Worm (Caenorhabditis elegans) whole organism, midembryonic: ENCODE measurements around the gene Y46G5A.28.
A peak's percentile ranks its signal among the peaks of the same experiment; 100 is the strongest.

Experiments used
- T22C8.4 ChIP-seq: fragments of 200-800 bp; sonication (Bioruptor generic); IDR thresholded peaks from 2 replicates; pipeline ENCODE4 v1.3.6; 2022; ENCODE audit warnings: missing genetic modification characterization, missing compliant biosample characterization
- cog-1 ChIP-seq: sonication (generic microtip); optimal IDR thresholded peaks from 2 replicates; lab custom pipeline; 2016; ENCODE audit warnings: missing genetic modification characterization, missing compliant biosample characterization
- flt-1 ChIP-seq: fragments of 200-800 bp; sonication (Bioruptor generic); IDR thresholded peaks from 2 replicates; pipeline ENCODE4 v1.3.6; 2022; ENCODE audit warnings: missing genetic modification characterization, missing compliant biosample characterization
- klf-2 ChIP-seq: fragments of 200-800 bp; sonication (Bioruptor generic); conservative IDR thresholded peaks from 2 replicates; pipeline ENCODE4 v1.3.6; 2022; ENCODE audit warnings: missing genetic modification reagents, missing genetic modification characterization, missing compliant biosample characterization
- med-1 ChIP-seq: sonication (generic microtip); optimal IDR thresholded peaks from 2 replicates; lab custom pipeline; 2017; ENCODE audit warnings: missing genetic modification characterization, mild to moderate bottlenecking, missing compliant biosample characterization, antibody characterized with exemption, missing genetic modification reagents; ENCODE audit not compliant: insufficient read depth
- ref-1 ChIP-seq: fragments of 200-800 bp; sonication (Bioruptor generic); conservative IDR thresholded peaks from 2 replicates; pipeline ENCODE4 v1.3.6; 2022; ENCODE audit warnings: missing genetic modification reagents, missing genetic modification characterization, missing compliant biosample characterization
- tab-1 ChIP-seq: fragments of 200-800 bp; sonication (Bioruptor generic); IDR thresholded peaks from 2 replicates; pipeline ENCODE4 v1.3.6; 2022; ENCODE audit warnings: missing genetic modification characterization, missing compliant biosample characterization
- ztf-23 ChIP-seq: fragments of 200-800 bp; sonication (Bioruptor generic); IDR thresholded peaks from 2 replicates; pipeline ENCODE4 v1.3.6; 2022; ENCODE audit warnings: missing genetic modification reagents, missing genetic modification characterization, missing compliant biosample characterization
- ztf-29 ChIP-seq: fragments of 200-800 bp; sonication (Bioruptor generic); IDR thresholded peaks from 2 replicates; pipeline ENCODE4 v1.3.6; 2022; ENCODE audit warnings: missing genetic modification reagents, missing genetic modification characterization, missing compliant biosample characterization

Gene Y46G5A.28

ce11 chrII:12850129-12850528 is at the start of gene Y46G5A.28:
Gene Y46G5A.28 (plus strand): TSS chrII:12850429.
- TF ChIP-seq klf-2 (GFP tag; lab: Robert Waterston, UW): no peak
- TF ChIP-seq ztf-23 (GFP tag; lab: Robert Waterston, UW): no peak
- no peak for TF ChIP-seq ref-1
- no peak for TF ChIP-seq med-1 (GFP tag; lab: Kevin White, UChicago)
- no peak for TF ChIP-seq T22C8.4 (GFP tag; lab: Robert Waterston, UW)
- TF ChIP-seq ztf-29 (GFP tag; lab: Robert Waterston, UW): no peak
- TF ChIP-seq cog-1 (tag; lab: Kevin White, UChicago): no peak
- TF ChIP-seq flt-1 (GFP tag; lab: Robert Waterston, UW): no peak
- TF ChIP-seq tab-1 (GFP tag; lab: Robert Waterston, UW): no peak

DNA sequence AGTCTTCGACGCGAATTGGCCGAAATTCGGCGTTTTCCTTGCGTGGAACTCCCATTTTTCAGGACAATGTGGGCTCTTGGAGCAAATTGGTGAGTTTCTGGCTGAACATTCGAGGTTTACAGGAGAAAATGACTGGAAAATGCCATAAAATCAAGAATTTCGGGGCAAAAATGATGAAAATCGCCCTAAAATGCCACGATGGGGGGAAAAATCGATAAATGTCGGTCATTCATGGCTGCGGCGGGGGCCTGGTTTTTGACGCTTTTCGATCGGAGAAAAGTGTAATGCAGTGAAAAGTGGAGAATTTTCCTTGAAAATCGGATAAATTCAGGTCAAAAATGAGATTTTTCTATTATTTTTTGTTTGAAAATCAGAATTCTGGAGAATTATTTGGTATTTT is 45.1 kb upstream of the Y46G5A.28 start, which contains the start of the genes Y46G5A.18 and Y46G5A.47:
TSS of gene Y46G5A.18 (minus strand) at position 101 of the 400 bp plus-strand sequence.
TSS of gene Y46G5A.47 (minus strand) at position 146 of the 400 bp plus-strand sequence.
- no peak for TF ChIP-seq ref-1
- TF ChIP-seq T22C8.4 (GFP tag; lab: Robert Waterston, UW): peak; percentile 47; the same call in 1 of the 2 replicates

ce11 chrII:12805765-12806384 is 44.4 kb upstream of the Y46G5A.28 start:
- TF ChIP-seq ztf-23 (GFP tag; lab: Robert Waterston, UW): no peak
- no peak for TF ChIP-seq flt-1 (GFP tag; lab: Robert Waterston, UW)
- no peak for TF ChIP-seq T22C8.4 (GFP tag; lab: Robert Waterston, UW)
- no peak for TF ChIP-seq cog-1 (tag; lab: Kevin White, UChicago)
- TF ChIP-seq tab-1 (GFP tag; lab: Robert Waterston, UW): no peak
- TF ChIP-seq med-1 (GFP tag; lab: Kevin White, UChicago): no peak
- no peak for TF ChIP-seq ref-1
- TF ChIP-seq klf-2 (GFP tag; lab: Robert Waterston, UW): no peak
- no peak for TF ChIP-seq ztf-29 (GFP tag; lab: Robert Waterston, UW)

- TF ChIP-seq klf-2 (GFP tag; lab: Robert Waterston, UW): no peak
- no peak for TF ChIP-seq cog-1 (tag; lab: Kevin White, UChicago)
- TF ChIP-seq T22C8.4 (GFP tag; lab: Robert Waterston, UW): no peak
- TF ChIP-seq med-1 (GFP tag; lab: Kevin White, UChicago): no peak
- no peak for TF ChIP-seq flt-1 (GFP tag; lab: Robert Waterston, UW)
- no peak for TF ChIP-seq ztf-23 (GFP tag; lab: Robert Waterston, UW)
- TF ChIP-seq ztf-29 (GFP tag; lab: Robert Waterston, UW): no peak
- TF ChIP-seq tab-1 (GFP tag; lab: Robert Waterston, UW): no peak
- TF ChIP-seq ref-1: no peak
Observed at ce11 chrII:12806602-12807182, 43.5 kb upstream of the Y46G5A.28 start, which contains the start of gene spds-1. Gene spds-1 (plus strand): TSS chrII:12806899.

- TF ChIP-seq T22C8.4 (GFP tag; lab: Robert Waterston, UW) (no peak), ztf-29 (GFP tag; lab: Robert Waterston, UW) (no peak), ztf-23 (GFP tag; lab: Robert Waterston, UW) (no peak), cog-1 (tag; lab: Kevin White, UChicago) (no peak), tab-1 (GFP tag; lab: Robert Waterston, UW) (no peak), flt-1 (GFP tag; lab: Robert Waterston, UW) (no peak), ref-1 (no peak), med-1 (GFP tag; lab: Kevin White, UChicago) (no peak), klf-2 (GFP tag; lab: Robert Waterston, UW) (no peak)
Observed at ce11 chrII:12808746-12809145, 41.5 kb upstream of the Y46G5A.28 start.

ce11 chrII:12809725-12810124 is 40.5 kb upstream of the Y46G5A.28 start:
- TF ChIP-seq med-1 (GFP tag; lab: Kevin White, UChicago): no peak
- no peak for TF ChIP-seq ztf-23 (GFP tag; lab: Robert Waterston, UW)
- TF ChIP-seq klf-2 (GFP tag; lab: Robert Waterston, UW): no peak
- TF ChIP-seq cog-1 (tag; lab: Kevin White, UChicago): no peak
- TF ChIP-seq ztf-29 (GFP tag; lab: Robert Waterston, UW): no peak

DNA sequence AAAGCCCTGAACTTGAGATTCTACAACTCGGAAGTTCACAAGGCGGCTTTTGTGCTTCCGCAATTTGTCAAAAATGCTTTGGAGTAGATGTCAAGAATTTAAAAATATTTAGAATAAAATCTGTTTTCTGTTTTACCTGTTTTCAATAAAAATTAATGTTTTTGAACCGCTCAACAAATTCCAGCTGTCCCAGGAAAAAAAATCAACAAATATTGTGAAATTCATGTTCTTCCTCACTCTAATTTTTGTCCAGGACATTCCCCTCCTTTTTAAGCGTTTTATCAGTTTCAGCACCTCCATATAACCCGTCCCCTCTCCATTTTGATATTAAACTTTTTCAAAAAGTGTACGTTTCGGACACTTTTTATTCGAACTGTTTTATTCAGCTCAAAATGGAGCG is 39.5 kb upstream of the Y46G5A.28 start, which contains the start of gene Y46G5A.20:
TSS of gene Y46G5A.20 (plus strand) at position 301 of the 400 bp plus-strand sequence.
- TF ChIP-seq ztf-23 (GFP tag; lab: Robert Waterston, UW) (no peak), cog-1 (tag; lab: Kevin White, UChicago) (no peak), T22C8.4 (GFP tag; lab: Robert Waterston, UW) (no peak), med-1 (GFP tag; lab: Kevin White, UChicago) (no peak), tab-1 (GFP tag; lab: Robert Waterston, UW) (no peak), klf-2 (GFP tag; lab: Robert Waterston, UW) (no peak), flt-1 (GFP tag; lab: Robert Waterston, UW) (no peak), ref-1 (no peak), ztf-29 (GFP tag; lab: Robert Waterston, UW) (no peak)

DNA sequence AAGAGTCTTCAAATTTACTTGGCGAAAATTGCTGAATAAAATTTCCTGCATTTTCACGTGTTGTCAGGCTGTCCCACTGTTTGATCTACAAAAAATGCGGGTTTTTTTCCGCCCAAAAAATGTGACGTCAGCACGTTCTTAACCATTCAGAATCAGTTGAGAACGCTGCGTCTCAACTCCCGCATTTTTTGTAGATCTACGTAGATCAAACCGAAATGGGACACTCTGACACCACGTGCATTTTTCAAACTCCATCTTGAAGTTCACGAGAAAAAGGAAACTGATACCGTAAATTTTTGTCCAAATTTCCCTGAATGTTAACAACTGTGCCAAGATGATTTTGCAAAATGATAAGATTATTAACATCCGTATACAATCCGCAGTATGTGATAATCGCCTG is 37.0 kb upstream of the Y46G5A.28 start:
- TF ChIP-seq flt-1 (GFP tag; lab: Robert Waterston, UW): no peak
- TF ChIP-seq ztf-23 (GFP tag; lab: Robert Waterston, UW): no peak
- no peak for TF ChIP-seq tab-1 (GFP tag; lab: Robert Waterston, UW)
- no peak for TF ChIP-seq med-1 (GFP tag; lab: Kevin White, UChicago)
- TF ChIP-seq ztf-29 (GFP tag; lab: Robert Waterston, UW): no peak
- TF ChIP-seq klf-2 (GFP tag; lab: Robert Waterston, UW): no peak
- TF ChIP-seq cog-1 (tag; lab: Kevin White, UChicago): no peak
- no peak for TF ChIP-seq T22C8.4 (GFP tag; lab: Robert Waterston, UW)
- TF ChIP-seq ref-1: no peak
